Worm (Caenorhabditis elegans) whole organism, mixed stage, embryonic: ENCODE results near the gene T12A7.2.
A peak's percentile ranks its signal among the peaks of the same experiment; 100 is the strongest.

Experiments
- M03D4.4 ChIP-seq: sonication (generic microtip); optimal IDR thresholded peaks from 2 replicates; lab custom pipeline; 2017; ENCODE audit warnings: mild to moderate bottlenecking, missing genetic modification characterization, missing compliant biosample characterization
- bed-3 ChIP-seq: fragments of 200-800 bp; sonication (Bioruptor generic); optimal IDR thresholded peaks from 3 replicates; lab custom pipeline; 2018; ENCODE audit warnings: mild to moderate bottlenecking, missing genetic modification characterization, moderate library complexity, missing compliant biosample characterization
- blmp-1 ChIP-seq: fragments of 150-350 bp; optimal IDR thresholded peaks from 2 replicates; lab custom pipeline; 2014; ENCODE audit warnings: missing biosample characterization, missing genetic modification characterization
- ceh-39 ChIP-seq: fragments of 150-350 bp; optimal IDR thresholded peaks from 2 replicates; lab custom pipeline; 2014; ENCODE audit warnings: missing biosample characterization, missing genetic modification characterization
- ces-1 ChIP-seq: fragments of 150-350 bp; optimal IDR thresholded peaks from 2 replicates; lab custom pipeline; 2014; ENCODE audit warnings: missing biosample characterization, missing genetic modification reagents, missing genetic modification characterization
- cnd-1 ChIP-seq: fragments of 200-800 bp; sonication (Bioruptor generic); optimal IDR thresholded peaks from 2 replicates; lab custom pipeline; 2018; ENCODE audit warnings: mild to moderate bottlenecking, missing genetic modification characterization, missing compliant biosample characterization
- drap-1 ChIP-seq: fragments of 200-800 bp; sonication (Bioruptor generic); optimal IDR thresholded peaks from 3 replicates; lab custom pipeline; 2018; ENCODE audit warnings: mild to moderate bottlenecking, missing genetic modification characterization, missing compliant biosample characterization
- elt-1 ChIP-seq: sonication (generic microtip); optimal IDR thresholded peaks from 2 replicates; lab custom pipeline; 2017; ENCODE audit warnings: missing genetic modification characterization, mild to moderate bottlenecking, missing compliant biosample characterization, antibody characterized with exemption, moderate library complexity, borderline replicate concordance; ENCODE audit not compliant: insufficient read depth
- elt-3 ChIP-seq: fragments of 150-350 bp; optimal IDR thresholded peaks from 2 replicates; lab custom pipeline; 2014; ENCODE audit warnings: missing biosample characterization, missing genetic modification characterization
- flh-1 ChIP-seq: fragments of 200-800 bp; sonication (Bioruptor generic); optimal IDR thresholded peaks from 2 replicates; lab custom pipeline; 2018; ENCODE audit warnings: mild to moderate bottlenecking, missing genetic modification characterization, moderate library complexity, missing compliant biosample characterization
- ham-2 ChIP-seq: fragments of 200-800 bp; sonication (Bioruptor generic); optimal IDR thresholded peaks from 2 replicates; lab custom pipeline; 2018; ENCODE audit warnings: mild to moderate bottlenecking, missing genetic modification characterization, missing compliant biosample characterization
- lin-13 ChIP-seq: fragments of 150-350 bp; optimal IDR thresholded peaks from 2 replicates; lab custom pipeline; 2014; ENCODE audit warnings: missing biosample characterization, missing genetic modification characterization
- lin-32 ChIP-seq: fragments of 200-800 bp; sonication (Bioruptor generic); optimal IDR thresholded peaks from 2 replicates; lab custom pipeline; 2018; ENCODE audit warnings: mild to moderate bottlenecking, missing genetic modification characterization, missing compliant biosample characterization
- lsy-2 ChIP-seq: fragments of 150-350 bp; optimal IDR thresholded peaks from 2 replicates; lab custom pipeline; 2014; ENCODE audit warnings: missing biosample characterization, missing genetic modification characterization
- mab-5 ChIP-seq: fragments of 150-350 bp; optimal IDR thresholded peaks from 2 replicates; lab custom pipeline; 2014; ENCODE audit warnings: missing biosample characterization, missing genetic modification characterization
- mep-1 ChIP-seq: fragments of 150-350 bp; optimal IDR thresholded peaks from 2 replicates; lab custom pipeline; 2017; ENCODE audit warnings: missing biosample characterization, missing genetic modification reagents, missing genetic modification characterization, inconsistent platforms
- mls-2 ChIP-seq: sonication (generic microtip); optimal IDR thresholded peaks from 2 replicates; lab custom pipeline; 2016; ENCODE audit warnings: mild to moderate bottlenecking, missing genetic modification characterization, moderate library complexity, missing compliant biosample characterization
- nhr-2 ChIP-seq: fragments of 150-350 bp; optimal IDR thresholded peaks from 2 replicates; lab custom pipeline; 2014; ENCODE audit warnings: missing biosample characterization, missing genetic modification characterization
- nhr-237 ChIP-seq: fragments of 150-350 bp; optimal IDR thresholded peaks from 2 replicates; lab custom pipeline; 2014; ENCODE audit warnings: missing biosample characterization, missing genetic modification characterization
- nhr-28 ChIP-seq: fragments of 150-350 bp; optimal IDR thresholded peaks from 2 replicates; lab custom pipeline; 2014; ENCODE audit warnings: missing biosample characterization, missing genetic modification characterization
- nhr-76 ChIP-seq: sonication (generic microtip); optimal IDR thresholded peaks from 2 replicates; lab custom pipeline; 2017; ENCODE audit warnings: missing biosample characterization, missing genetic modification characterization
- pha-4 ChIP-seq: fragments of 150-350 bp; optimal IDR thresholded peaks from 2 replicates; lab custom pipeline; 2018; ENCODE audit warnings: missing biosample characterization, missing genetic modification reagents, missing genetic modification characterization
- sem-2 ChIP-seq: fragments of 200-800 bp; sonication (Bioruptor generic); optimal IDR thresholded peaks from 2 replicates; lab custom pipeline; 2018; ENCODE audit warnings: mild to moderate bottlenecking, missing genetic modification characterization, missing compliant biosample characterization
- snpc-4 ChIP-seq: fragments of 150-350 bp; optimal IDR thresholded peaks from 2 replicates; lab custom pipeline; 2014; ENCODE audit warnings: missing biosample characterization, missing genetic modification characterization
- tbx-8 ChIP-seq: fragments of 200-800 bp; sonication (Bioruptor generic); optimal IDR thresholded peaks from 2 replicates; lab custom pipeline; 2018; ENCODE audit warnings: mild to moderate bottlenecking, missing genetic modification characterization, moderate library complexity, missing compliant biosample characterization
- unc-120 ChIP-seq: sonication (generic microtip); optimal IDR thresholded peaks from 2 replicates; lab custom pipeline; 2017; ENCODE audit warnings: missing genetic modification characterization, missing compliant biosample characterization; ENCODE audit not compliant: poor library complexity, severe bottlenecking
- unc-39 ChIP-seq: fragments of 150-350 bp; optimal IDR thresholded peaks from 2 replicates; lab custom pipeline; 2014; ENCODE audit warnings: missing biosample characterization, missing genetic modification characterization
- unc-62 ChIP-seq: fragments of 150-350 bp; optimal IDR thresholded peaks from 2 replicates; lab custom pipeline; 2014; ENCODE audit warnings: missing biosample characterization, missing genetic modification reagents, missing genetic modification characterization
- zip-8 ChIP-seq: fragments of 150-350 bp; optimal IDR thresholded peaks from 2 replicates; lab custom pipeline; 2014; ENCODE audit warnings: missing biosample characterization, missing genetic modification characterization
- ztf-11 ChIP-seq: fragments of 150-350 bp; optimal IDR thresholded peaks from 2 replicates; lab custom pipeline; 2014; ENCODE audit warnings: missing biosample characterization, missing genetic modification characterization

T12A7.2 gene

DNA sequence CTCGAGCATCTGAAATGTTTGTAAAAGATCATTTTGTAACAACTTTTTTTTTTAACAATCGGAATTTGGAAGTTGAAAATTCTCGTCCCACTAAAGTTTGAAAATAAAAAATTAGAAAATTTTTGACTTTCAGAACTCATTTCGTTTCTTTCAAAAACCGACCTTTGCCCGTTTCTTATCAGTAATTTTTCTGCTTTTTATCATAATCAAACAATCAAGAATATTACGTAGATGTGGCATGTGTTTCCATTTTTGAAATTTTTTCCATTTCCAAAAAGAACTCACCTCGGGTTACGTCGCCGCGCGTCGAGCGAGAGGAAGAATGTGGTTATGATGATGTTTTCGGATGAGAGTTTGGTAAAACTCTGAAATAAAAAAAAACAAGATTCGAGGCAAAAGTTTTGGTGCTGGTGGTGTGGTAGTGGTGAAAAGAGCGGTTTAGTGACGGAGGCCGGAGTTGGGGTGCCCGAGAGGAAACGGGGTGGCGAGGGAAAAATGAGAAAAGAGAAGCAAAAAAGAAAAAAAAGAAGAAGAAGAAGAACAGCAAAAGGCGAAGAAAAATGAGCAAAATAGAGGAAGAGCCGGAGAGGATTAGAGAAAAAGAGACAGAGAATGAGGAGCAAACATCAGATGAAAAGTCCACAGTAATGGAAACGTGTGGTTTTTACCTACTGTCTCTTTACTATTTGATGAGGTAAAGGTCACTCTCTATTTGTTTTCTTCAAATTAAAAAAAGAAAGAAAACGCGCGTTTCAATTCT lies at the start of gene T12A7.2:
Gene T12A7.2, minus strand, starts transcription at position 412 of the 760 bp plus-strand sequence.
- TF ChIP-seq mep-1 (tag; lab: Kevin White, UChicago) (no peak), mls-2 (tag; lab: Kevin White, UChicago) (no peak), pha-4 (tag; lab: Kevin White, UChicago) (no peak), drap-1 (no peak), ztf-11 (tag; lab: Kevin White, UChicago) (no peak), ces-1 (no peak), tbx-8 (no peak), unc-120 (tag; lab: Kevin White, UChicago) (peak; percentile 37)
- TF ChIP-seq, all 35 proteins: peak for 1

DNA sequence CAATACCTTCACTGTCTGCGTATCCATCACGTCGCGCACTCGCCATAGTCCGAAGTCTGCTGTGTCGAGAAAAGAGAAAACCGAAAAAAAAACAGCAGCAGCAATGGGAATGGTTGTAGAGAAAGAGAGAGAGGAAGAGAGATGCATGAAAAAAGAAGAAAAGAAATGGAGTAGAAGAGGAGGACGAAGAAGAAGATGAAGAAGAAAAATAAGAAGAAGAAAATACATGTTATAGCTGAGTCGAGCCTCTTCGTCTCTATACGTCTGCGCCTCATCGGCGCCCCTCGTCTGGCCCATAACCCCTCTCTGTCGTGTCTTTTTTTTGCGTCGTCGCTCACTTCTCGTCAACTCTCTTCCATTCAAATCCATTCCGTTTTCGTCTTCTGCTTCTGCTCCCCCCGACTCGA lies 48.8 kb upstream of the T12A7.2 start:
- TF ChIP-seq elt-3 (tag; lab: Kevin White, UChicago) (no peak), lin-32 (GFP tag; lab: Kevin White, UChicago) (no peak), nhr-237 (tag; lab: Kevin White, UChicago) (peak; percentile 29), unc-120 (tag; lab: Kevin White, UChicago) (peak; percentile 77), ceh-39 (tag; lab: Kevin White, UChicago) (no peak), lsy-2 (tag; lab: Kevin White, UChicago) (no peak), ces-1 (peak; percentile 61), blmp-1 (tag; lab: Kevin White, UChicago) (no peak), mab-5 (tag; lab: Kevin White, UChicago) (no peak), unc-62 (GFP tag; lab: Kevin White, UChicago) (peak; percentile 42), cnd-1 (tag; lab: Kevin White, UChicago) (no peak), sem-2 (GFP tag; lab: Kevin White, UChicago) (no peak), snpc-4 (no peak), flh-1 (GFP tag; lab: Kevin White, UChicago) (no peak), zip-8 (tag; lab: Kevin White, UChicago) (no peak), tbx-8 (no peak), unc-39 (tag; lab: Kevin White, UChicago) (no peak), bed-3 (no peak), mep-1 (tag; lab: Kevin White, UChicago) (peak; percentile 31), M03D4.4 (tag; lab: Kevin White, UChicago) (no peak)

DNA sequence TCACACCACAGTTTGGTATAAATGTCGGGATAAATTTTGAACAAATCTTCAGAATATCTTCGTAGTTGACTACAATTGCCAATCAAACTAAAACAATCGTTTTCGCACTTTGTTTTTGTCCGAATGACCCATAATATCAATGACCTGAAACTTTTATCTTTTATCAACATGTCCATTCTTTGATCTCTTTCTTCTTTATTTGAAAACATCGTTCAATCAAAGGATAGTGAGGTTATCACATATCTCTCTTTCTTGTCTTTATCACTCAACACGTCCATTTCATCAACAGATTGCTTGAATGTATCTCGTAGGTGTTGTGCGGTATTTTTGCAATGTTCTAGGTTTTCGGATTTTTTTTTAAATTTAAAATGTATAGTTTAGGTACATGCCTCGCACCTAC lies 48.1 kb upstream of the T12A7.2 start:
- peak; percentile 40 for TF ChIP-seq elt-3 (tag; lab: Kevin White, UChicago)
- no peak for TF ChIP-seq elt-1 (tag; lab: Kevin White, UChicago)

DNA sequence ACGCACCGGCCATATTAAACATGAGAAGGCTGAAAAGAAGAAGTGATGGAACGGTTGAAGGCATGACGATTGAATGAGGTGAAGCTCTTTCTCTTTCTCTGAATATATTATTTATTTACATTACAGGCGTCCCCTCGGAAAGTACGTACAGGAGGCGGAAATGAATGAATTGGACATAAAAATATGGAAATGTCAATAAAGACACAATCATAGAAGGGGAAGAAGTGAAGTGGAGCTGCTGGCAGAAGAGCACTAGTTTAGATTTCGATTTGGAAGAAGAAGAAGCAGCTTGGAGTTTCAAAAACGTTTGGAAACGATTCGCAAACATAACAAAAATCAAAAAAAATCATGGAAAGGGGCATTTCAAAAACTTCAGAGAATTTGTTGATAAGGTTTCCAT lies 43.1 kb upstream of the T12A7.2 start, which contains the start of gene H01G02.1:
Gene H01G02.1, minus strand, starts transcription at position 101 of the 400 bp plus-strand sequence.
- no peak for TF ChIP-seq pha-4 (tag; lab: Kevin White, UChicago)
- TF ChIP-seq lin-13 (tag; lab: Kevin White, UChicago) = no peak
- TF ChIP-seq snpc-4 = no peak
- TF ChIP-seq unc-39 (tag; lab: Kevin White, UChicago) = no peak
- no peak for TF ChIP-seq drap-1
- no peak for TF ChIP-seq ztf-11 (tag; lab: Kevin White, UChicago)
- no peak for TF ChIP-seq ceh-39 (tag; lab: Kevin White, UChicago)
- no peak for TF ChIP-seq lsy-2 (tag; lab: Kevin White, UChicago)
- no peak for TF ChIP-seq sem-2 (GFP tag; lab: Kevin White, UChicago)
- TF ChIP-seq cnd-1 (tag; lab: Kevin White, UChicago) = no peak

DNA sequence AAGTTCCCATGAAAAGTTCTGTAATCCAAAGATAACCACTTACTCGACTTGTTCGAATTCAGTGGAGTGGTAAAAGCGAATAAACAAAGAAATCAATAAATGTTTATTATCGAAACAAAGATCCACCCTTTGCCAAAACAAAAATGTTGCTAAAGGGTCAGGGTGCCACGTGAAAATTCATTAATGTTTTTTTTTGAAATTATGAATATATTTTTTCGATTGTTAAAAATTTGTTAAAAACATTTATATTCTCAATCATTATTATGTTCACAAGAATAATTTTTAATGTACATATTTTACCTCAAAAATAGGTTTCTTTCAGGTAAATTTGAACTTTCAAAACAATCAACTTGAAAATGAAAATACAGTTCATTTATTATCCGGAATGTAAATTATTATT lies 42.1 kb upstream of the T12A7.2 start, which contains the start of gene H01G02.4:
Gene H01G02.4, minus strand, starts transcription at position 101 of the 400 bp plus-strand sequence.
- TF ChIP-seq unc-120 (tag; lab: Kevin White, UChicago) (no peak), lin-13 (tag; lab: Kevin White, UChicago) (no peak), mls-2 (tag; lab: Kevin White, UChicago) (no peak), drap-1 (no peak), mab-5 (tag; lab: Kevin White, UChicago) (no peak), mep-1 (tag; lab: Kevin White, UChicago) (no peak), nhr-2 (tag; lab: Kevin White, UChicago) (no peak), ham-2 (GFP tag; lab: Kevin White, UChicago) (no peak), elt-1 (tag; lab: Kevin White, UChicago) (no peak), elt-3 (tag; lab: Kevin White, UChicago) (no peak), nhr-237 (tag; lab: Kevin White, UChicago) (no peak), lin-32 (GFP tag; lab: Kevin White, UChicago) (no peak), nhr-28 (no peak), nhr-76 (no peak), zip-8 (tag; lab: Kevin White, UChicago) (no peak), blmp-1 (tag; lab: Kevin White, UChicago) (no peak), snpc-4 (no peak), flh-1 (GFP tag; lab: Kevin White, UChicago) (no peak)
